Fruit fly (Drosophila melanogaster) whole organism, embryonic: ENCODE data around the gene CG4328.

ENCODE experiments used
- CG15601 ChIP-seq: fragments of 200-800 bp; sonication (Bioruptor generic); optimal IDR thresholded peaks from 3 replicates; lab custom pipeline; 2019; ENCODE audit warnings: missing biosample characterization, mild to moderate bottlenecking, missing genetic modification characterization, moderate library complexity
- CG1602 ChIP-seq: fragments of 200-800 bp; sonication (Bioruptor generic); optimal IDR thresholded peaks from 3 replicates; lab custom pipeline; 2016; ENCODE audit warnings: missing biosample characterization, missing genetic modification characterization
- CG6254 ChIP-seq: fragments of 200-800 bp; sonication (Bioruptor generic); optimal IDR thresholded peaks from 3 replicates; lab custom pipeline; 2017; ENCODE audit warnings: mild to moderate bottlenecking, missing biosample characterization, missing genetic modification reagents, missing genetic modification characterization
- GATAe ChIP-seq: fragments of 200-800 bp; sonication (Bioruptor generic); conservative IDR thresholded peaks from 2 replicates; pipeline ENCODE4 v1.3.6; 2022; ENCODE audit warnings: missing biosample characterization, missing genetic modification characterization
- fd3F ChIP-seq: fragments of 200-800 bp; sonication (Bioruptor generic); optimal IDR thresholded peaks from 2 replicates; lab custom pipeline; 2018; ENCODE audit warnings: missing biosample characterization, mild to moderate bottlenecking, missing genetic modification characterization, moderate library complexity
- tgo ChIP-seq: fragments of 200-800 bp; sonication (Bioruptor generic); IDR thresholded peaks from 3 replicates; pipeline ENCODE4 v1.3.6; 2022; ENCODE audit warnings: missing biosample characterization, missing genetic modification characterization
- tin ChIP-seq: fragments of 200-800 bp; sonication (Bioruptor generic); optimal IDR thresholded peaks from 3 replicates; lab custom pipeline; 2016; ENCODE audit warnings: missing biosample characterization, missing genetic modification characterization

DNA sequence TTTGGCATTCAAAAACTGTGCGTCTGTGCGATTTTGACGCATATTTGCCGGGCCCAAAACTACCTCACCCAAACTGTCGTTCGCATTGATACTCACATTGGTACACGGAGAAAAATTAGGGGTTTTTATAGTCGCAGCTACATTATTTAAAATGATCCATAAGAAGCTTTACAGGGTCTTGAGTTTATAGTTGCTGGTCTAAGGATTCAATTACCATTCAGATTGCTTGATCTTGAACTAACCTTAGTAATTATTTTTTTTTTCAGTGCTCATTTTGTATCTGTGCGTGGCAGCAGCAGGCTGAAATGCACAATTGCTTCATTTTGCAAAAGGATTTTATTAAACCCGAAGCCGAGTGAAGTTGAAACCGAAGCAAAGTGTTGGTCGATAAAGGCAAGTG lies 8.6 kb downstream of the CG4328 start:
- TF ChIP-seq CG1602 (GFP tag; lab: Kevin White, UChicago) (no peak), tin (GFP tag; lab: Kevin White, UChicago) (no peak), GATAe (no peak), CG6254 (GFP tag; lab: Kevin White, UChicago) (no peak), CG15601 (tag; lab: Kevin White, UChicago) (no peak), fd3F (no peak), tgo (no peak)
